Worm (Caenorhabditis elegans): ENCODE results near the gene Y105C5A.1268.

ce11 chrIV:15616971-15617370 is 29.3 kb downstream of the Y105C5A.1268 start, which contains the start of gene Y105C5A.8:
- TF ChIP-seq ztf-29 (GFP tag; IDR thresholded peaks at IDR 0.05) (no peak), ztf-23 (GFP tag; IDR thresholded peaks at IDR 0.05) (no peak), cog-1 (tag; optimal IDR thresholded peaks at IDR 0.05) (no peak), T22C8.4 (GFP tag; IDR thresholded peaks at IDR 0.05) (no peak), flt-1 (GFP tag; IDR thresholded peaks at IDR 0.05) (no peak)

Data from whole organism, midembryonic.